Worm (Caenorhabditis elegans) whole organism, L4 larva: ENCODE data around the gene mif-2.

Experiments
- D1046.2 ChIP-seq: fragments of 200-800 bp; sonication (Bioruptor generic); IDR thresholded peaks from 2 replicates; pipeline ENCODE4 v1.3.6; 2022; ENCODE audit warnings: missing genetic modification characterization, missing compliant biosample characterization
- R02D3.7 ChIP-seq: fragments of 150-350 bp; sonication (generic microtip); optimal IDR thresholded peaks from 3 replicates; lab custom pipeline; 2014; ENCODE audit warnings: missing biosample characterization, missing genetic modification characterization
- T20F7.1 ChIP-seq: fragments of 200-800 bp; sonication (Bioruptor generic); optimal IDR thresholded peaks from 2 replicates; lab custom pipeline; 2018; ENCODE audit warnings: mild to moderate bottlenecking, missing genetic modification characterization, missing compliant biosample characterization
- Y48G9A.11 ChIP-seq: fragments of 200-800 bp; sonication (Bioruptor generic); IDR thresholded peaks from 2 replicates; pipeline ENCODE4 v1.3.6; 2022; ENCODE audit warnings: missing genetic modification reagents, missing genetic modification characterization, missing compliant biosample characterization
- ZK337.2 ChIP-seq: fragments of 200-800 bp; sonication (Bioruptor generic); IDR thresholded peaks from 2 replicates; pipeline ENCODE4 v1.3.6; 2022; ENCODE audit warnings: missing genetic modification reagents, missing genetic modification characterization, missing compliant biosample characterization
- ZK546.5 ChIP-seq, 2 experiments: sonication (generic microtip); optimal IDR thresholded peaks; 2 replicates each; lab custom pipeline; 2017; ENCODE audit warnings: missing biosample characterization in 2 of 2, missing genetic modification characterization in 2 of 2
- arid-1 ChIP-seq: fragments of 200-800 bp; sonication (Bioruptor generic); conservative IDR thresholded peaks from 2 replicates; pipeline ENCODE4 v1.3.6; 2022; ENCODE audit warnings: missing genetic modification reagents, missing genetic modification characterization, missing compliant biosample characterization
- ceh-44 ChIP-seq: fragments of 200-800 bp; sonication (Bioruptor generic); IDR thresholded peaks from 2 replicates; pipeline ENCODE4 v1.3.6; 2022; ENCODE audit warnings: missing genetic modification reagents, missing genetic modification characterization, missing compliant biosample characterization
- ceh-62 ChIP-seq: sonication (generic microtip); optimal IDR thresholded peaks from 2 replicates; lab custom pipeline; 2017; ENCODE audit warnings: missing biosample characterization, missing genetic modification characterization
- ceh-82 ChIP-seq: sonication (generic microtip); optimal IDR thresholded peaks from 2 replicates; lab custom pipeline; 2017; ENCODE audit warnings: missing biosample characterization, missing genetic modification characterization
- daf-16 ChIP-seq, 3 experiments: sonication (generic microtip); optimal IDR thresholded peaks; 2 replicates each; lab custom pipeline; 2016 to 2017; ENCODE audit warnings: missing genetic modification characterization in 3 of 3, missing genetic modification reagents in 3 of 3, mild to moderate bottlenecking in 2 of 3, missing compliant biosample characterization in 2 of 3, missing biosample characterization in 1 of 3, moderate library complexity in 1 of 3
- daf-19 ChIP-seq: fragments of 200-800 bp; sonication (Bioruptor generic); conservative IDR thresholded peaks from 2 replicates; pipeline ENCODE4 v1.3.6; 2022; ENCODE audit warnings: missing genetic modification characterization, missing compliant biosample characterization
- dmd-6 ChIP-seq: fragments of 200-800 bp; sonication (Bioruptor generic); IDR thresholded peaks from 2 replicates; pipeline ENCODE4 v1.3.6; 2022; ENCODE audit warnings: missing genetic modification reagents, missing genetic modification characterization, missing compliant biosample characterization
- duxl-1 ChIP-seq: sonication (generic microtip); optimal IDR thresholded peaks from 2 replicates; lab custom pipeline; 2016; ENCODE audit warnings: mild to moderate bottlenecking, missing genetic modification characterization, moderate library complexity, missing compliant biosample characterization; ENCODE audit not compliant: poor library complexity
- dve-1 ChIP-seq: sonication (generic microtip); optimal IDR thresholded peaks from 2 replicates; lab custom pipeline; 2017; ENCODE audit warnings: antibody characterized with exemption, mild to moderate bottlenecking, missing genetic modification characterization, missing compliant biosample characterization; ENCODE audit not compliant: insufficient read depth
- hif-1 ChIP-seq, 2 experiments: sonication (generic microtip); optimal IDR thresholded peaks; 2 replicates each; lab custom pipeline; 2016 to 2017; ENCODE audit warnings: missing compliant biosample characterization in 2 of 2, missing genetic modification characterization in 2 of 2, missing genetic modification reagents in 2 of 2, missing genotype in 2 of 2, mild to moderate bottlenecking in 1 of 2
- hlh-11 ChIP-seq: fragments of 200-800 bp; sonication (Bioruptor generic); optimal IDR thresholded peaks from 2 replicates; lab custom pipeline; 2018; ENCODE audit warnings: mild to moderate bottlenecking, missing genetic modification characterization, missing compliant biosample characterization
- jun-1 ChIP-seq: fragments of 150-350 bp; optimal IDR thresholded peaks from 2 replicates; lab custom pipeline; 2014; ENCODE audit warnings: missing biosample characterization, missing genetic modification reagents, missing genetic modification characterization
- lin-1 ChIP-seq: fragments of 200-800 bp; sonication (Bioruptor generic); IDR thresholded peaks from 2 replicates; pipeline ENCODE4 v1.3.6; 2022; ENCODE audit warnings: missing genetic modification reagents, missing genetic modification characterization, missing compliant biosample characterization
- lin-38 ChIP-seq: fragments of 200-800 bp; sonication (Bioruptor generic); IDR thresholded peaks from 2 replicates; pipeline ENCODE4 v1.3.6; 2022; ENCODE audit warnings: missing genetic modification reagents, missing genetic modification characterization, missing compliant biosample characterization
- lsy-2 ChIP-seq, 2 experiments: fragments of 150-350 bp in 1 of 2; sonication (generic microtip) in 1 of 2; optimal IDR thresholded peaks; 2 replicates each; lab custom pipeline; 2014 to 2017; ENCODE audit warnings: missing biosample characterization in 2 of 2, missing genetic modification characterization in 2 of 2
- mep-1 ChIP-seq: fragments of 150-350 bp; sonication (generic microtip); optimal IDR thresholded peaks from 3 replicates; lab custom pipeline; 2014; ENCODE audit warnings: missing biosample characterization, missing genetic modification characterization
- mxl-3 ChIP-seq: fragments of 200-800 bp; sonication (Bioruptor generic); optimal IDR thresholded peaks from 2 replicates; lab custom pipeline; 2018; ENCODE audit warnings: mild to moderate bottlenecking, missing genetic modification characterization, missing compliant biosample characterization
- nhr-10 ChIP-seq: fragments of 150-350 bp; optimal IDR thresholded peaks from 2 replicates; lab custom pipeline; 2014; ENCODE audit warnings: missing biosample characterization, missing genetic modification characterization
- nhr-25 ChIP-seq: sonication (generic microtip); optimal IDR thresholded peaks from 2 replicates; lab custom pipeline; 2017; ENCODE audit warnings: missing genetic modification characterization, mild to moderate bottlenecking, missing compliant biosample characterization, antibody characterized with exemption, moderate library complexity, borderline replicate concordance; ENCODE audit not compliant: insufficient read depth
- nhr-28 ChIP-seq: fragments of 150-350 bp; optimal IDR thresholded peaks from 2 replicates; lab custom pipeline; 2014; ENCODE audit warnings: missing biosample characterization, missing genetic modification characterization
- nhr-42 ChIP-seq: fragments of 200-800 bp; sonication (Bioruptor generic); IDR thresholded peaks from 2 replicates; pipeline ENCODE4 v1.3.6; 2022; ENCODE audit warnings: missing genetic modification characterization, missing compliant biosample characterization
- nhr-48 ChIP-seq: sonication (generic microtip); optimal IDR thresholded peaks from 2 replicates; lab custom pipeline; 2016; ENCODE audit warnings: mild to moderate bottlenecking, missing genetic modification characterization, missing compliant biosample characterization
- nhr-77 ChIP-seq: fragments of 150-350 bp; optimal IDR thresholded peaks from 2 replicates; lab custom pipeline; 2014; ENCODE audit warnings: missing biosample characterization, missing genetic modification characterization
- pha-4 ChIP-seq, 2 experiments: fragments of 150-350 bp in 1 of 2; fragments of 200-800 bp in 1 of 2; sonication (Bioruptor generic) in 1 of 2; IDR thresholded peaks in 1 of 2; optimal IDR thresholded peaks in 1 of 2; 2 replicates each; pipeline versions ENCODE4 v1.3.6 to Lab custom; 2014 to 2022; ENCODE audit warnings: missing genetic modification characterization in 2 of 2, missing genetic modification reagents in 2 of 2, missing biosample characterization in 1 of 2, missing compliant biosample characterization in 1 of 2
- pqm-1 ChIP-seq: sonication (generic microtip); optimal IDR thresholded peaks from 2 replicates; lab custom pipeline; 2017; ENCODE audit warnings: missing biosample characterization, missing genetic modification characterization
- snpc-1.2 ChIP-seq: fragments of 200-800 bp; sonication (Bioruptor generic); IDR thresholded peaks from 2 replicates; pipeline ENCODE4 v1.3.6; 2022; ENCODE audit warnings: missing genetic modification reagents, missing genetic modification characterization, missing compliant biosample characterization
- tag-97 ChIP-seq: fragments of 200-800 bp; sonication (Bioruptor generic); IDR thresholded peaks from 2 replicates; pipeline ENCODE4 v1.3.6; 2022; ENCODE audit warnings: missing genetic modification characterization, missing compliant biosample characterization
- tra-1 ChIP-seq: fragments of 200-800 bp; sonication (Bioruptor generic); IDR thresholded peaks from 2 replicates; pipeline ENCODE4 v1.3.6; 2022; ENCODE audit warnings: missing genetic modification reagents, missing genetic modification characterization, missing compliant biosample characterization
- unc-130 ChIP-seq: sonication (generic microtip); optimal IDR thresholded peaks from 2 replicates; lab custom pipeline; 2016; ENCODE audit warnings: missing genetic modification reagents, missing genetic modification characterization, missing compliant biosample characterization
- zfp-3 ChIP-seq: fragments of 200-800 bp; sonication (Bioruptor generic); conservative IDR thresholded peaks from 2 replicates; pipeline ENCODE4 v1.3.6; 2022; ENCODE audit warnings: missing genetic modification reagents, missing genetic modification characterization, missing compliant biosample characterization
- ztf-7 ChIP-seq: fragments of 150-350 bp; optimal IDR thresholded peaks from 2 replicates; lab custom pipeline; 2014; ENCODE audit warnings: missing biosample characterization, missing genetic modification characterization

mif-2 gene

DNA sequence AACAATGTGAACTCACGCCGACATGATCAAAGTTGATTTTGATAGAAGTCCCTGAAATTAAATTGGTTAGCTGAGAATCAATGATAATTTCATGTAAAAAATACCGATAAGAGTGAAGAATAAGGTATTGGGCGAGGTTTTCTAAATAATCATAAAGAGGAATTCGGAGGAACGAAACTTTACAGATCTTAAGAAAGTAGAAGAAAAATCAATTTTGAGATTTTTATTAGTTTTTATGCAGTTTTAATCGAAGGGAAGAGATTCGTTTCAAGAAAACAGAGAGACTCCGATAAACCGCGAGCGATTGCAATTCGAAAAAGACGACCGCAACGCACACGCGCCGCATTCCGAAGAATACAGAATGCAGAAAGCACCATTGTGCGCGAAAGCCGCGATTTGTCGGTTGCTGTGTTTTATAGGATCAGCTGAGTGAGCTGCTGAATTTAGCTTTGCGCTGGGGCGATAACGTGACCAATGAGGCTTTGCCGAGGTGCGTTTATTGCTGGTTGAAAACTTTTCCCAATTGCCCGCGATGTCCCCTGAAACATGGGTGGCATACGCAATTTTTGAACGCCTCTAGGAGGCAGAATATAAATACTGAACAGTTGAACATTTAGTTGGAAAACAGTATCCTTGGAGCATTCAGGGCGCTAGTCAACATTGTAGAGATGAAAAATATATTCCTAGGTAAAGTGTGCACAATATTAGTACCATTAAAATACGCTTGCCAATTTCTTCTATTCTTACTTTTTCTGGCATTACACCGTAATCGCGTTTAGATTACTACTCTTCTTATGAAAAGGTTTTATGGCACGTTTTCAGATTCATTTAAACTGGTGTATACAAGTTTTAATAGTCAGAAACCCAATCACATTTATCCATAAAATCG, 1.7 kb upstream of the mif-2 start, which contains the start of gene snr-4 (continued):
- 0 out of 2 replicates have a peak, but pooled peaks have one; percentile 34 for TF ChIP-seq daf-19 (GFP tag; lab: Robert Waterston, UW)
- peak; percentile 84 for TF ChIP-seq nhr-48 (tag; lab: Kevin White, UChicago)
- peak; percentile 81 for TF ChIP-seq pha-4 (GFP tag; IDR thresholded peaks at IDR 0.05; lab: Robert Waterston, UW)
- no peak for TF ChIP-seq pha-4 (tag; optimal IDR thresholded peaks at IDR 0.05; lab: Kevin White, UChicago)
- TF ChIP-seq ztf-7 (tag; lab: Kevin White, UChicago) = peak; percentile 72
- peak; percentile 82 for TF ChIP-seq Y48G9A.11 (GFP tag; lab: Robert Waterston, UW)
- peak; percentile 78 for TF ChIP-seq jun-1 (tag; lab: Kevin White, UChicago)
- TF ChIP-seq unc-130 = peak; percentile 92
- peak; percentile 95 for TF ChIP-seq ceh-44 (GFP tag; lab: Robert Waterston, UW)

ce11 chrV:11976734-11977133, 1.5 kb downstream of the mif-2 start:
- TF ChIP-seq lin-38 (no peak), mxl-3 (GFP tag; lab: Kevin White, UChicago) (no peak), duxl-1 (no peak), ceh-62 (no peak), T20F7.1 (GFP tag; lab: Kevin White, UChicago) (peak; percentile 56), pha-4 (GFP tag; IDR thresholded peaks at IDR 0.05; lab: Robert Waterston, UW) (no peak), pha-4 (tag; optimal IDR thresholded peaks at IDR 0.05; lab: Kevin White, UChicago) (no peak), tra-1 (0 out of 2 replicates have a peak, but pooled peaks have one; percentile 46), ceh-82 (tag; lab: Kevin White, UChicago) (no peak), nhr-10 (tag; lab: Kevin White, UChicago) (peak; percentile 27), dve-1 (tag; lab: Kevin White, UChicago) (peak; percentile 68), nhr-28 (tag; lab: Kevin White, UChicago) (peak; percentile 77), nhr-77 (tag; lab: Kevin White, UChicago) (peak; percentile 86), mep-1 (tag; lab: Kevin White, UChicago) (no peak), ZK337.2 (GFP tag; lab: Robert Waterston, UW) (no peak), daf-16 (GFP tag; optimal IDR thresholded peaks at IDR 0.05; lab: Kevin White, UChicago) (no peak), daf-16 (tag; optimal IDR thresholded peaks at IDR 0.05; lab: Kevin White, UChicago) (peak; percentile 39), snpc-1.2 (no peak), nhr-25 (tag; lab: Kevin White, UChicago) (no peak), arid-1 (GFP tag; lab: Robert Waterston, UW) (no peak), lin-1 (GFP tag; lab: Robert Waterston, UW) (0 out of 2 replicates have a peak, but pooled peaks have one; percentile 13), hif-1 (tag; optimal IDR thresholded peaks at IDR 0.05; lab: Kevin White, UChicago) (no peak), zfp-3 (0 out of 2 replicates have a peak, but pooled peaks have one; percentile 9), tag-97 (GFP tag; lab: Robert Waterston, UW) (no peak), lsy-2 (tag; optimal IDR thresholded peaks at IDR 0.05; lab: Kevin White, UChicago) (peak in 1 of 2 experiments; percentile 21), nhr-42 (no peak), ZK546.5 (tag; optimal IDR thresholded peaks at IDR 0.05; lab: Kevin White, UChicago) (no peak), pqm-1 (tag; lab: Kevin White, UChicago) (peak; percentile 34), hlh-11 (tag; lab: Kevin White, UChicago) (peak; percentile 49), dmd-6 (GFP tag; lab: Robert Waterston, UW) (peak; percentile 80), R02D3.7 (tag; lab: Kevin White, UChicago) (no peak), jun-1 (tag; lab: Kevin White, UChicago) (no peak), D1046.2 (no peak)
